Worm (Caenorhabditis elegans) whole organism, L3 larva: ENCODE data around the gene rheb-1.

ENCODE experiments used
- R02D3.7 ChIP-seq: fragments of 150-350 bp; optimal IDR thresholded peaks from 2 replicates; lab custom pipeline; 2014; ENCODE audit warnings: missing biosample characterization, missing genetic modification characterization
- ZK546.5 ChIP-seq: sonication (generic microtip); optimal IDR thresholded peaks from 2 replicates; lab custom pipeline; 2017; ENCODE audit warnings: missing biosample characterization, missing genetic modification characterization
- aly-2 ChIP-seq: fragments of 150-350 bp; optimal IDR thresholded peaks from 2 replicates; lab custom pipeline; 2014; ENCODE audit warnings: missing biosample characterization, missing genetic modification characterization
- ama-1 ChIP-seq: fragments of 150-350 bp; optimal IDR thresholded peaks from 2 replicates; lab custom pipeline; 2018
- ceh-16 ChIP-seq: sonication (generic microtip); optimal IDR thresholded peaks from 2 replicates; lab custom pipeline; 2017; ENCODE audit warnings: missing biosample characterization, missing genetic modification characterization
- ceh-28 ChIP-seq: fragments of 150-350 bp; optimal IDR thresholded peaks from 2 replicates; lab custom pipeline; 2014; ENCODE audit warnings: missing biosample characterization, missing genetic modification reagents, missing genetic modification characterization
- ceh-82 ChIP-seq: fragments of 150-350 bp; optimal IDR thresholded peaks from 2 replicates; lab custom pipeline; 2014; ENCODE audit warnings: missing biosample characterization, missing genetic modification characterization
- ceh-9 ChIP-seq: sonication (generic microtip); optimal IDR thresholded peaks from 2 replicates; lab custom pipeline; 2018; ENCODE audit warnings: missing biosample characterization, missing genetic modification characterization
- daf-12 ChIP-seq: fragments of 150-350 bp; optimal IDR thresholded peaks from 2 replicates; lab custom pipeline; 2014; ENCODE audit warnings: missing biosample characterization, missing genetic modification reagents, missing genetic modification characterization
- egl-27 ChIP-seq: sonication (generic microtip); optimal IDR thresholded peaks from 4 replicates; lab custom pipeline; 2017; ENCODE audit warnings: missing biosample characterization, missing genetic modification reagents, missing genetic modification characterization
- egl-5 ChIP-seq: fragments of 150-350 bp; optimal IDR thresholded peaks from 2 replicates; lab custom pipeline; 2017; ENCODE audit warnings: missing biosample characterization, missing genetic modification reagents, missing genetic modification characterization, inconsistent platforms
- elt-1 ChIP-seq: fragments of 150-350 bp; optimal IDR thresholded peaks from 2 replicates; lab custom pipeline; 2014; ENCODE audit warnings: missing biosample characterization, missing genetic modification characterization
- elt-2 ChIP-seq: sonication (generic microtip); optimal IDR thresholded peaks from 2 replicates; lab custom pipeline; 2016; ENCODE audit warnings: missing genetic modification reagents, mild to moderate bottlenecking, missing genetic modification characterization, missing compliant biosample characterization
- eor-1 ChIP-seq, 2 experiments: fragments of 150-350 bp; optimal IDR thresholded peaks; 2 replicates each; lab custom pipeline; 2014 to 2018; ENCODE audit warnings: missing biosample characterization in 2 of 2, missing genetic modification characterization in 2 of 2
- fkh-2 ChIP-seq: fragments of 150-350 bp; optimal IDR thresholded peaks from 2 replicates; lab custom pipeline; 2014; ENCODE audit warnings: missing biosample characterization, missing genetic modification reagents, missing genetic modification characterization
- fos-1 ChIP-seq: fragments of 150-350 bp; optimal IDR thresholded peaks from 2 replicates; lab custom pipeline; 2014; ENCODE audit warnings: missing biosample characterization, missing genetic modification characterization
- hmg-11 ChIP-seq: sonication (generic microtip); optimal IDR thresholded peaks from 2 replicates; lab custom pipeline; 2016; ENCODE audit warnings: missing genetic modification characterization, missing compliant biosample characterization
- jun-1 ChIP-seq: fragments of 150-350 bp; optimal IDR thresholded peaks from 2 replicates; lab custom pipeline; 2014; ENCODE audit warnings: missing biosample characterization, missing genetic modification reagents, missing genetic modification characterization
- lin-15B ChIP-seq: fragments of 150-350 bp; optimal IDR thresholded peaks from 2 replicates; lab custom pipeline; 2014; ENCODE audit warnings: missing biosample characterization, missing genetic modification characterization
- lin-39 ChIP-seq: fragments of 150-350 bp; optimal IDR thresholded peaks from 2 replicates; lab custom pipeline; 2018; ENCODE audit warnings: missing biosample characterization, missing genetic modification reagents, missing genetic modification characterization
- lsy-12 ChIP-seq: sonication (generic microtip); optimal IDR thresholded peaks from 2 replicates; lab custom pipeline; 2016; ENCODE audit warnings: mild to moderate bottlenecking, missing genetic modification characterization, missing compliant biosample characterization
- mdl-1 ChIP-seq: fragments of 150-350 bp; optimal IDR thresholded peaks from 2 replicates; lab custom pipeline; 2014; ENCODE audit warnings: missing biosample characterization, missing genetic modification characterization
- mml-1 ChIP-seq: fragments of 150-350 bp; sonication (generic microtip); optimal IDR thresholded peaks from 3 replicates; lab custom pipeline; 2014; ENCODE audit warnings: missing biosample characterization, missing genetic modification characterization
- nfya-1 ChIP-seq: sonication (generic microtip); optimal IDR thresholded peaks from 2 replicates; lab custom pipeline; 2017; ENCODE audit warnings: missing genetic modification characterization, mild to moderate bottlenecking, missing compliant biosample characterization, antibody characterized with exemption, moderate library complexity; ENCODE audit not compliant: insufficient read depth
- nhr-11 ChIP-seq: fragments of 150-350 bp; optimal IDR thresholded peaks from 2 replicates; lab custom pipeline; 2014; ENCODE audit warnings: missing biosample characterization, missing genetic modification characterization
- nhr-12 ChIP-seq: fragments of 150-350 bp; optimal IDR thresholded peaks from 2 replicates; lab custom pipeline; 2014; ENCODE audit warnings: missing biosample characterization, missing genetic modification characterization
- nhr-23 ChIP-seq: fragments of 150-350 bp; optimal IDR thresholded peaks from 2 replicates; lab custom pipeline; 2014; ENCODE audit warnings: missing biosample characterization, missing genetic modification reagents, missing genetic modification characterization
- nhr-237 ChIP-seq: fragments of 150-350 bp; optimal IDR thresholded peaks from 2 replicates; lab custom pipeline; 2014; ENCODE audit warnings: missing biosample characterization, missing genetic modification characterization
- nhr-25 ChIP-seq: sonication (generic microtip); optimal IDR thresholded peaks from 2 replicates; lab custom pipeline; 2017; ENCODE audit warnings: missing biosample characterization, missing genetic modification characterization
- nhr-28 ChIP-seq: fragments of 150-350 bp; optimal IDR thresholded peaks from 2 replicates; lab custom pipeline; 2014; ENCODE audit warnings: missing biosample characterization, missing genetic modification characterization
- nhr-43 ChIP-seq: sonication (generic microtip); optimal IDR thresholded peaks from 2 replicates; lab custom pipeline; 2016; ENCODE audit warnings: mild to moderate bottlenecking, missing genetic modification characterization, missing compliant biosample characterization; ENCODE audit not compliant: poor library complexity, severe bottlenecking
- nhr-67 ChIP-seq: fragments of 150-350 bp; optimal IDR thresholded peaks from 2 replicates; lab custom pipeline; 2014; ENCODE audit warnings: missing biosample characterization, missing genetic modification characterization
- nhr-76 ChIP-seq: fragments of 150-350 bp; sonication (generic microtip); optimal IDR thresholded peaks from 5 replicates; lab custom pipeline; 2014; ENCODE audit warnings: missing biosample characterization, missing genetic modification characterization
- pha-4 ChIP-seq: fragments of 150-350 bp; optimal IDR thresholded peaks from 2 replicates; lab custom pipeline; 2014; ENCODE audit warnings: missing biosample characterization, missing genetic modification reagents, missing genetic modification characterization
- pqm-1 ChIP-seq: fragments of 150-350 bp; optimal IDR thresholded peaks from 2 replicates; lab custom pipeline; 2017; ENCODE audit warnings: missing biosample characterization, missing genetic modification characterization, inconsistent platforms
- sea-2 ChIP-seq: fragments of 150-350 bp; sonication (generic microtip); optimal IDR thresholded peaks from 4 replicates; lab custom pipeline; 2014; ENCODE audit warnings: missing biosample characterization, missing genetic modification reagents, missing genetic modification characterization
- skn-1 ChIP-seq: fragments of 150-350 bp; optimal IDR thresholded peaks from 2 replicates; lab custom pipeline; 2014; ENCODE audit warnings: missing biosample characterization, missing genetic modification characterization
- snpc-4 ChIP-seq: fragments of 150-350 bp; optimal IDR thresholded peaks from 2 replicates; lab custom pipeline; 2014; ENCODE audit warnings: missing biosample characterization, missing genetic modification characterization
- tbx-2 ChIP-seq: sonication (generic microtip); optimal IDR thresholded peaks from 2 replicates; lab custom pipeline; 2016; ENCODE audit warnings: mild to moderate bottlenecking, missing genetic modification characterization, missing compliant biosample characterization
- unc-39 ChIP-seq: sonication (generic microtip); optimal IDR thresholded peaks from 4 replicates; lab custom pipeline; 2017; ENCODE audit warnings: missing biosample characterization, missing genetic modification characterization
- unc-62 ChIP-seq: fragments of 150-350 bp; sonication (generic microtip); optimal IDR thresholded peaks from 4 replicates; lab custom pipeline; 2014; ENCODE audit warnings: missing biosample characterization, missing genetic modification reagents, missing genetic modification characterization
- zag-1 ChIP-seq: fragments of 150-350 bp; optimal IDR thresholded peaks from 2 replicates; lab custom pipeline; 2014; ENCODE audit warnings: missing biosample characterization, missing genetic modification characterization
- ztf-11 ChIP-seq: fragments of 150-350 bp; optimal IDR thresholded peaks from 2 replicates; lab custom pipeline; 2014; ENCODE audit warnings: missing biosample characterization, missing genetic modification characterization
- ztf-4 ChIP-seq: fragments of 150-350 bp; optimal IDR thresholded peaks from 2 replicates; lab custom pipeline; 2014; ENCODE audit warnings: missing biosample characterization, missing genetic modification characterization

The rheb-1 gene

DNA sequence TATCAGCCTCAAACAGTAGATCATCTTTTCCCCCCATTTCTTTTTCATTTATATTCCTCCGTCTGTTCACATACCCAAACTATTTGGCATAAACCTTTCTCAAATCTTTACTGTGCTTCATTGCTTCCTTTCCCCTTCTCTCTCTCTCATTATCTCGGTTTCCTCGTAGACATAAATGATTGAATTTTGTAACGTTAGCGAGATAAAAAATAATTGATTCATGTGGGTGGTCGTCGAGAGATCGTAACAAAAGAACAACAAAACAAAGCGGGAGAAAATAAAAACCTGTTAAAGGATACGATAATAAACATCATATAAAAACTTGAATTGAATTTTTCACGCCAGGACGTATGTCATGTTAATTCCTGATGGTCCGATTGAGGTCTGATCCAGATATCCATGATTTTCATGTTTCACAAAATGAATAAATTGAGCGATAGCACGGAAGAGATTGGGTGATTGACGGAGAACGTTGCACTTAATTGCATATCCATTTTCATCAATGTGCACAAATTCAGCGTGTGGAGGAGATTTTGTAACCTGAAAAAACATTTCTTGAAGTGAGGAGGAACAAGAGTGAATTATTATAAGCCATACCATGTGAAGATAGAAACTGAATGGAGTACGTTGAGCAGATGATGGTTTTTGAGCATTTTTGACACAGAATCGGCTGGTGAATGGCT lies 7.1 kb upstream of the rheb-1 start:
- TF ChIP-seq nhr-23 (peak; percentile 17), nhr-67 (no peak)

DNA sequence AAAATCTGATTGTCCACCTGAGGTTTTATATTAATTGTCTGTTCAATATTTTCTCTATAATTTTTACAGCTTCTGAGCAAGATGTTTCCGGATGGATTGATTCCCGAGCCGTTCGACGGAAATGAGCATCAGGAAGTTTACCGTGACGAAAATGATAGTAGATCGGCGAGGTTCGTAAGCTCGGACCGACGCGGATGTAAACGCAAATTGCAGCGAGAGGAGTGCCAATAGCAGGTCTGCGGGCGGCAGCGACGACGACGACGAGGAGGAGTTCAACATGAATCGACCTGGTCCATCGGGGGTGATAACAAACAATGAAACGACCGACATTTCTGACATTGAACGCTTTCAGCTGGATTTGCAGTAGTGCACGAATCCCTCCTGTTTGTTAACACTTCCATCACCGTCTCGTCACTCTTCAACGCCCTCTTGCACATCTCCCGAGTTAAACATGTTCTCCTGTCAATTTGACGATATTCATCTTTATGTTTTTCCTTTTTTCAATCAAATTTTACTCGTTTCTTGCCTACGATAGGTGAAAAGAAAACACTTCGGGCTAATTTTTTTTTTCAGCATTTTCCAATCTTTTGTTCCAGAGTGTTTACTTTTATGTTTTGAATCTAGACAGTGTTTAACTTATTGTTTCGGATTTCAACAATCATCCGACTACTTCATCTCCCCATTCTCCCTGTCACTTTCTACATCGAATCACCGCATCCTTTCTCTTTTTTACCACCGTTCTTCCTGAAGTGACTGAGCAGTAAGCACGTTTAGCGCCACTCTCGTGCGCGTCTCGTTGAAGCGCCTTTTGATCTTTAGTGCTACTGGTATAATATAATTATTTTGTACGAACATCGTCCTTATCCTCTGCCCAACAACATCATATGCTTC lies 6.3 kb upstream of the rheb-1 start:
- peak; percentile 14 for TF ChIP-seq R02D3.7 (tag; lab: Kevin White, UChicago)
- no peak for TF ChIP-seq aly-2
- TF ChIP-seq, all 47 proteins: peak for 1

ce11 chrIII:9457192-9458103 lies 1.6 kb upstream of the rheb-1 start:
- TF ChIP-seq R02D3.7 (tag; lab: Kevin White, UChicago) (no peak), ceh-28 (tag; lab: Kevin White, UChicago) (no peak), unc-39 (tag; lab: Kevin White, UChicago) (no peak), nhr-43 (tag; lab: Kevin White, UChicago) (no peak), jun-1 (tag; lab: Kevin White, UChicago) (no peak), ama-1 (lab: Kevin White, UChicago) (peak; percentile 57), ZK546.5 (tag; lab: Kevin White, UChicago) (no peak), nhr-25 (tag; lab: Kevin White, UChicago) (peak; percentile 15), hmg-11 (tag; lab: Kevin White, UChicago) (no peak), ceh-82 (tag; lab: Kevin White, UChicago) (no peak), pha-4 (tag; lab: Kevin White, UChicago) (no peak), nhr-11 (tag; lab: Kevin White, UChicago) (no peak), zag-1 (tag; lab: Kevin White, UChicago) (no peak), pqm-1 (tag; lab: Kevin White, UChicago) (no peak), elt-2 (tag; lab: Kevin White, UChicago) (no peak), nhr-28 (tag; lab: Kevin White, UChicago) (no peak), eor-1 (tag; optimal IDR thresholded peaks at IDR 0.05; lab: Kevin White, UChicago) (no peak), daf-12 (tag; lab: Kevin White, UChicago) (no peak), egl-27 (tag; lab: Kevin White, UChicago) (no peak), nfya-1 (tag; lab: Kevin White, UChicago) (peak; percentile 34), skn-1 (no peak), tbx-2 (tag; lab: Kevin White, UChicago) (no peak), nhr-23 (peak; percentile 48), lin-15B (tag; lab: Kevin White, UChicago) (peak; percentile 10), ztf-11 (no peak), lin-39 (tag; lab: Kevin White, UChicago) (no peak), mml-1 (tag; lab: Kevin White, UChicago) (no peak), nhr-67 (no peak), ztf-4 (tag; lab: Kevin White, UChicago) (no peak), sea-2 (GFP tag; lab: Kevin White, UChicago) (no peak), lsy-12 (tag; lab: Kevin White, UChicago) (no peak), nhr-12 (no peak), nhr-76 (tag; lab: Kevin White, UChicago) (no peak), aly-2 (no peak), egl-5 (tag; lab: Kevin White, UChicago) (no peak), nhr-237 (tag; lab: Kevin White, UChicago) (no peak), fkh-2 (tag; lab: Kevin White, UChicago) (no peak), snpc-4 (tag; lab: Kevin White, UChicago) (peak; percentile 21), ceh-16 (no peak), elt-1 (tag; lab: Kevin White, UChicago) (no peak), fos-1 (tag; lab: Kevin White, UChicago) (no peak), mdl-1 (tag; lab: Kevin White, UChicago) (no peak), unc-62 (GFP tag; lab: Kevin White, UChicago) (peak; percentile 36), ceh-9 (no peak)
